Fruit fly (Drosophila melanogaster): ENCODE data around the gene Ucp4C.

The Ucp4C gene

DNA sequence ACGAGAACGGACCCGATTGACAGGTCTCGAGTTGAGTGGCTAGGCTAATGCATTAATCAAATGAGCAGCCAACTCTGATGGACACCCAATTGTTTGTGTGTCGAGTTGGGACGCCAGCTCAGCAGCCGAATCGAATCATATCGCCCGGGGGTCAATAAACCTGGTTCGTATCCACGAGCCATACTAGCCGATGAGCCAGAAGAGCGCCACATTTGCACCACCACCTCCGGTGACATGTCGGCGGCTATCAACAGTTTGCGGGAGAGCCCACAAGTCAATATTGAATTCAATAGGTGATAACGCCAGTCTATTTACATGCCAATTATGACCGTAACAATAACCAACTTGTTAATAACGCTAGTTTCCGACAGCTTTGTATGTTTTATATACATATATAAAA lies 5.8 kb downstream of the Ucp4C start (continued):
- TF ChIP-seq pita (GFP tag; optimal IDR thresholded peaks at IDR 0.05), result no peak
- peak; percentile 78 for TF ChIP-seq CrebB (tag; optimal IDR thresholded peaks at IDR 0.05)
- peak; percentile 34 for TF ChIP-seq CG12219 (GFP tag; optimal IDR thresholded peaks at IDR 0.05)
- TF ChIP-seq hth (optimal IDR thresholded peaks at IDR 0.05), result no peak
- TF ChIP-seq Abd-B (GFP tag; optimal IDR thresholded peaks at IDR 0.05), result no peak
- TF ChIP-seq CG13123 (GFP tag; optimal IDR thresholded peaks at IDR 0.05), result peak; percentile 58
- TF ChIP-seq pros (GFP tag; optimal IDR thresholded peaks at IDR 0.05), result no peak
- no peak for TF ChIP-seq ssp (GFP tag; IDR thresholded peaks at IDR 0.05)
- no peak for TF ChIP-seq bbx (GFP tag; IDR thresholded peaks at IDR 0.05; ENCODE audit: partially characterized antibody)
- TF ChIP-seq CG18476 (GFP tag; optimal IDR thresholded peaks at IDR 0.05), result peak; percentile 4
- peak; percentile 59 for TF ChIP-seq pfk (GFP tag; optimal IDR thresholded peaks at IDR 0.05)
- TF ChIP-seq CG11723 (GFP tag; optimal IDR thresholded peaks at IDR 0.05), result peak; percentile 65
- TF ChIP-seq gro (GFP tag; optimal IDR thresholded peaks at IDR 0.05), result no peak
- peak; percentile 34 for TF ChIP-seq CoRest (tag; optimal IDR thresholded peaks at IDR 0.05)
- no peak for TF ChIP-seq cad (GFP tag; optimal IDR thresholded peaks at IDR 0.05)
- TF ChIP-seq CG11504 (tag; optimal IDR thresholded peaks at IDR 0.05), result peak; percentile 35
- TF ChIP-seq Meics (GFP tag; optimal IDR thresholded peaks at IDR 0.05), result peak; percentile 60
- no peak for TF ChIP-seq ab (GFP tag; optimal IDR thresholded peaks at IDR 0.05)
- TF ChIP-seq CG15479 (GFP tag; optimal IDR thresholded peaks at IDR 0.05), result no peak
- peak; percentile 58 for TF ChIP-seq CG12659 (GFP tag; optimal IDR thresholded peaks at IDR 0.05)
- TF ChIP-seq Lhr (GFP tag; optimal IDR thresholded peaks at IDR 0.05), result peak; percentile 23
- peak; percentile 78 for TF ChIP-seq wek (GFP tag; optimal IDR thresholded peaks at IDR 0.05)
- peak; percentile 36; the same call in 1 of the 2 replicates for TF ChIP-seq Rfx (GFP tag; IDR thresholded peaks at IDR 0.05)
- TF ChIP-seq psq (GFP tag; optimal IDR thresholded peaks at IDR 0.05), result no peak
- TF ChIP-seq CG10209 (GFP tag; optimal IDR thresholded peaks at IDR 0.05), result peak; percentile 74
- peak; percentile 47; the same call in 1 of the 2 replicates for TF ChIP-seq CG31441 (GFP tag; IDR thresholded peaks at IDR 0.05)
- no peak for TF ChIP-seq hbn (GFP tag; IDR thresholded peaks at IDR 0.05; ENCODE audit: partially characterized antibody)
- peak; percentile 89 for TF ChIP-seq lab (GFP tag; optimal IDR thresholded peaks at IDR 0.05)
- peak; percentile 89 for TF ChIP-seq CG7987 (GFP tag; optimal IDR thresholded peaks at IDR 0.05)
- 0 out of 2 replicates have a peak, but pooled peaks have one; percentile 15 for TF ChIP-seq CG5953 (GFP tag; IDR thresholded peaks at IDR 0.05)
- no peak for TF ChIP-seq tio (GFP tag; optimal IDR thresholded peaks at IDR 0.05)
- TF ChIP-seq dmrt11E (tag; optimal IDR thresholded peaks at IDR 0.05), result peak; percentile 33
- TF ChIP-seq jing (GFP tag; optimal IDR thresholded peaks at IDR 0.05), result peak; percentile 1
- TF ChIP-seq mirr (GFP tag; optimal IDR thresholded peaks at IDR 0.05), result peak; percentile 66
- peak; percentile 73 for TF ChIP-seq nau (GFP tag; optimal IDR thresholded peaks at IDR 0.05)
- TF ChIP-seq CG15696 (tag; optimal IDR thresholded peaks at IDR 0.05), result peak; percentile 58
- peak; percentile 47 for TF ChIP-seq Fer2 (tag; optimal IDR thresholded peaks at IDR 0.05)
- TF ChIP-seq en (GFP tag; optimal IDR thresholded peaks at IDR 0.05), result no peak
- TF ChIP-seq gsb-n (tag; optimal IDR thresholded peaks at IDR 0.05), result peak; percentile 57
- TF ChIP-seq salm (tag; optimal IDR thresholded peaks at IDR 0.05), result peak; percentile 45
- peak; percentile 81 for TF ChIP-seq Hmr (GFP tag; optimal IDR thresholded peaks at IDR 0.05)
- TF ChIP-seq NfI (GFP tag; optimal IDR thresholded peaks at IDR 0.05), result peak; percentile 45
- TF ChIP-seq btn (GFP tag; optimal IDR thresholded peaks at IDR 0.05), result no peak
- TF ChIP-seq CG3407 (GFP tag; optimal IDR thresholded peaks at IDR 0.05), result peak; percentile 76
- peak; percentile 79 for TF ChIP-seq CG13296 (GFP tag; optimal IDR thresholded peaks at IDR 0.05)
- TF ChIP-seq tup (GFP tag; optimal IDR thresholded peaks at IDR 0.05), result peak; percentile 56
- peak; percentile 61 for TF ChIP-seq CG17912 (GFP tag; optimal IDR thresholded peaks at IDR 0.05)
- peak; percentile 77 for TF ChIP-seq schlank (tag; optimal IDR thresholded peaks at IDR 0.05)
- TF ChIP-seq CG3995 (GFP tag; optimal IDR thresholded peaks at IDR 0.05), result no peak
- TF ChIP-seq CG10431 (GFP tag; optimal IDR thresholded peaks at IDR 0.05), result peak; percentile 40
